Worm (Caenorhabditis elegans) whole organism, L2 larva: ENCODE data around the gene F46F2.3.

Experiments
- F13H6.1 ChIP-seq: sonication (generic microtip); optimal IDR thresholded peaks from 2 replicates; lab custom pipeline; 2016; ENCODE audit warnings: missing genetic modification characterization, missing compliant biosample characterization
- R02D3.7 ChIP-seq: fragments of 150-350 bp; optimal IDR thresholded peaks from 2 replicates; lab custom pipeline; 2014; ENCODE audit warnings: missing biosample characterization, missing genetic modification characterization
- Y55F3AM.14 ChIP-seq: fragments of 200-800 bp; sonication (Bioruptor generic); optimal IDR thresholded peaks from 2 replicates; lab custom pipeline; 2018; ENCODE audit warnings: mild to moderate bottlenecking, missing genetic modification characterization, missing compliant biosample characterization
- ZK546.5 ChIP-seq: sonication (generic microtip); optimal IDR thresholded peaks from 2 replicates; lab custom pipeline; 2017; ENCODE audit warnings: missing biosample characterization, missing genetic modification characterization
- alr-1 ChIP-seq: fragments of 150-350 bp; optimal IDR thresholded peaks from 2 replicates; lab custom pipeline; 2014; ENCODE audit warnings: missing biosample characterization, missing genetic modification characterization
- ceh-16 ChIP-seq: fragments of 150-350 bp; optimal IDR thresholded peaks from 2 replicates; lab custom pipeline; 2014; ENCODE audit warnings: missing biosample characterization, missing genetic modification characterization
- crh-2 ChIP-seq: sonication (generic microtip); optimal IDR thresholded peaks from 2 replicates; lab custom pipeline; 2017; ENCODE audit warnings: missing biosample characterization, missing genetic modification characterization
- dmd-4 ChIP-seq: sonication (generic microtip); optimal IDR thresholded peaks from 2 replicates; lab custom pipeline; 2017; ENCODE audit warnings: missing biosample characterization, missing genetic modification characterization
- fos-1 ChIP-seq: fragments of 150-350 bp; optimal IDR thresholded peaks from 2 replicates; lab custom pipeline; 2014; ENCODE audit warnings: missing biosample characterization, missing genetic modification characterization
- lin-13 ChIP-seq: fragments of 150-350 bp; optimal IDR thresholded peaks from 2 replicates; lab custom pipeline; 2014; ENCODE audit warnings: missing biosample characterization, missing genetic modification reagents, missing genetic modification characterization
- lsy-2 ChIP-seq, 2 experiments: fragments of 150-350 bp in 1 of 2; sonication (generic microtip) in 1 of 2; optimal IDR thresholded peaks; 2 replicates each; lab custom pipeline; 2014 to 2017; ENCODE audit warnings: missing biosample characterization in 2 of 2, missing genetic modification characterization in 2 of 2
- mab-5 ChIP-seq: fragments of 150-350 bp; optimal IDR thresholded peaks from 2 replicates; lab custom pipeline; 2014; ENCODE audit warnings: missing biosample characterization, missing genetic modification characterization
- mdl-1 ChIP-seq, 2 experiments: fragments of 150-350 bp in 1 of 2; sonication (generic microtip) in 1 of 2; optimal IDR thresholded peaks; 2 replicates each; lab custom pipeline; 2017; ENCODE audit warnings: missing biosample characterization in 2 of 2, missing genetic modification characterization in 2 of 2
- nhr-129 ChIP-seq: fragments of 150-350 bp; optimal IDR thresholded peaks from 2 replicates; lab custom pipeline; 2014; ENCODE audit warnings: missing biosample characterization, missing genetic modification characterization
- nhr-21 ChIP-seq: fragments of 150-350 bp; optimal IDR thresholded peaks from 2 replicates; lab custom pipeline; 2014; ENCODE audit warnings: missing biosample characterization, missing genetic modification characterization
- nhr-23 ChIP-seq: fragments of 150-350 bp; optimal IDR thresholded peaks from 2 replicates; lab custom pipeline; 2014; ENCODE audit warnings: missing biosample characterization, missing genetic modification reagents, missing genetic modification characterization
- nhr-237 ChIP-seq: fragments of 150-350 bp; optimal IDR thresholded peaks from 2 replicates; lab custom pipeline; 2014; ENCODE audit warnings: missing biosample characterization, missing genetic modification characterization
- nhr-25 ChIP-seq: fragments of 150-350 bp; sonication (generic microtip); optimal IDR thresholded peaks from 3 replicates; lab custom pipeline; 2014; ENCODE audit warnings: missing biosample characterization, missing genetic modification characterization
- nhr-6 ChIP-seq: fragments of 150-350 bp; optimal IDR thresholded peaks from 2 replicates; lab custom pipeline; 2014; ENCODE audit warnings: missing biosample characterization, missing genetic modification characterization
- skn-1 ChIP-seq: sonication (generic microtip); optimal IDR thresholded peaks from 2 replicates; lab custom pipeline; 2017; ENCODE audit warnings: missing biosample characterization, missing genetic modification characterization
- sma-3 ChIP-seq: sonication (generic microtip); optimal IDR thresholded peaks from 2 replicates; lab custom pipeline; 2016; ENCODE audit warnings: missing genetic modification reagents, missing genetic modification characterization, missing compliant biosample characterization
- sma-9 ChIP-seq, 2 experiments: fragments of 150-350 bp in 1 of 2; sonication (generic microtip) in 1 of 2; optimal IDR thresholded peaks; 2 replicates each; lab custom pipeline; 2014 to 2016; ENCODE audit warnings: missing genetic modification characterization in 2 of 2, mild to moderate bottlenecking in 1 of 2, missing biosample characterization in 1 of 2, missing compliant biosample characterization in 1 of 2, missing genetic modification reagents in 1 of 2, moderate library complexity in 1 of 2
- snpc-4 ChIP-seq: fragments of 150-350 bp; optimal IDR thresholded peaks from 2 replicates; lab custom pipeline; 2014; ENCODE audit warnings: missing biosample characterization, missing genetic modification characterization
- unc-39 ChIP-seq: fragments of 150-350 bp; optimal IDR thresholded peaks from 2 replicates; lab custom pipeline; 2014; ENCODE audit warnings: missing biosample characterization, missing genetic modification characterization
- unc-55 ChIP-seq: fragments of 150-350 bp; sonication (generic microtip); optimal IDR thresholded peaks from 3 replicates; lab custom pipeline; 2014; ENCODE audit warnings: missing biosample characterization, missing genetic modification reagents, missing genetic modification characterization
- zag-1 ChIP-seq: fragments of 150-350 bp; optimal IDR thresholded peaks from 2 replicates; lab custom pipeline; 2014; ENCODE audit warnings: missing biosample characterization, missing genetic modification characterization
- ztf-1 ChIP-seq: fragments of 200-800 bp; sonication (Bioruptor generic); conservative IDR thresholded peaks from 2 replicates; pipeline ENCODE4 v1.3.6; 2022; ENCODE audit warnings: missing genetic modification characterization, missing compliant biosample characterization
- ztf-11 ChIP-seq: sonication (generic microtip); optimal IDR thresholded peaks from 2 replicates; lab custom pipeline; 2017; ENCODE audit warnings: missing biosample characterization, missing genetic modification characterization

Gene F46F2.3

DNA sequence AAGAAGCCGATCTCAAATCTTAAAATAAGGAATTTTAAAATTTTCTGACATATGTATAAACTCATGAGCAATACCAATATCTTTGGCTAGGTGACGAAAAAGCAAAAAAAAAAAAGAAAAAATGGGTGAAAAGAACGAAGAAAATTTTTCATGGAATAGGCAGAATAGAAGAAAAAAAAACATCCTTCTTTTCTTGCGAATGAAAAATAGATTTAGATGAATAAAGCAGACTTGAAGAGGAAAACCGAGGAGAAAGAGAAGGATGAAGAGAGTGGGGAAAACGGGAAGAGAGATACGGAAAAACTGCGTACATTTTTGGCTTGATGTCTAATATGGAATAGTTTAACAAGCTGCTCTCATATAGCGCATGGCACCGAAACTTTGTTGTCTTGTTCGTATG is 28.3 kb downstream of the F46F2.3 start:
- TF ChIP-seq sma-3 (GFP tag; lab: Kevin White, UChicago) (no peak), nhr-25 (tag; lab: Kevin White, UChicago) (no peak), ztf-1 (no peak), unc-55 (GFP tag; lab: Kevin White, UChicago) (peak; percentile 47), mdl-1 (tag; optimal IDR thresholded peaks at IDR 0.05; lab: Kevin White, UChicago) (no peak)

DNA sequence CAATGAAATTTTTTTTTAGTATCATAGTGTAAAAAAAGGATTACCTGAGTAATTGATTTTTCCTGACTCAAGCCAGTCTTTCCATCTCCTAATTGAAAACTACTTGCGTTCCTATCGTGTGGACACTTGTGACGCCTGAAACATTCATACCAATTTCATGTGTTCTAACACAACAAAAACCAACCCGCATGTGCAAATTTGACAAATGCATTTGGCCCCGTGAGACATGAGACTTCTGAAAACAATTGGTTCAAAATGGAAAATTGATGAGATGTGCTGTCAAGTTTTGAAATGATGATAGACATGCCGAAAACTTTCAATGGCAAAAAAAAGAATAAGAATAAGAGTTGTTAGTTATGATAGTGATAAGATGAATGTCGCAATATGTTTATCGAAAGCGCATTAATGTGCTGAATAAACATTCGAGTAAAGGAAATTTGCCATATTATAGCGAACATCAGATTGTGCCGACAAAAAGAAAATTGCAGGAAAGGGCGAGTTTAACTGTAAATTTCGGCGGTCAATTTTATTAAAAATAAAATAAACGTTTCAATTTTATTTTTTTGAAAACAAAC is 29.6 kb downstream of the F46F2.3 start, which contains the start of gene H03A11.2:
TSS of gene H03A11.2 (minus strand) at position 252 of the 575 bp plus-strand sequence.
- TF ChIP-seq fos-1 (peak; percentile 33), F13H6.1 (tag; lab: Kevin White, UChicago) (no peak), skn-1 (tag; lab: Kevin White, UChicago) (no peak), nhr-21 (tag; lab: Kevin White, UChicago) (no peak)

DNA sequence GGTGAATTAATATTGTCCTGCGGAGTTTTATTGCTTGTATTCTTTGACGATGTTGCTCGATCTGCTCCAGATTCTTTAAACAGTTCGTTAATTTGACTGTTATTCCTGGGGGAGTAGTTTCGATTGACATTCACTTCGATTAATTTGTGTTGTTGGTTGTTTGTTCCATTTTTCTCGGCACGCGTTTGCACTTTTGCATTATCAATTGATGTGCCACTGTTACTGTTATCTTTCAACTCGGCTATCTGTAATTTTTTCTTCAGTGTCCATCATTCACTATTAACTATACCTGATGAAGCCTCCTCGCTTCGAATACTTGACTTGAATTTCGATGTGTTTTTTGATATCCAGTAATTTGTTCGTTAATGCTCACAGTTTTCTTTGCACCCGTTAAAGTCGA is 30.9 kb downstream of the F46F2.3 start:
- peak; percentile 47 for TF ChIP-seq fos-1
- TF ChIP-seq unc-39 (tag; lab: Kevin White, UChicago), result no peak

DNA sequence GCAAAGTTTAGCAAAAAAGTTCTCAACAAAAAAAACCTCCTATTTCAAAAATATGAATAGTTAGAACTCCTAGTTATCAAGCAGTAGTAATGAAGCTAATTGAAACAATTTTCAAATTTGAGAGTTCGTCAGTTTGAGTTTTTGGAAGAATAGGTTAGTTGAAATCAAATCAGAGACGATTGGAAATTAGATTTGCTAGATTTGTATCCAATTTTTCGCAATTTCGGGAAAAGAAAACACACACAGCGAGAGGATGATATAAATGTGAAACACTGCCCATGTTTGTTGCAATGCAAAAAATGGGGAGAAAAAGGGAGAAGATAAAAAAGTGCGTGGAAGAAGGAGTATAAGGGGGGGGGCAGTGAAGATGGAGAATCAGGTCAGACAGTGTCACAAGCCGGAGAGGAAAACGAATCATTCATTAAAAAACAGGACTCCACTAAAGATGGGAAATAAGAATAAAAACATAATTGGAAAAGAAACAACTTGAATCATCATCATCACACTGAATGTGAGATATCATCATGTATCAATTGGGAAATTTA is 34.8 kb downstream of the F46F2.3 start:
- TF ChIP-seq sma-9 (GFP tag; optimal IDR thresholded peaks at IDR 0.05; lab: Kevin White, UChicago), result peak; percentile 14
- TF ChIP-seq sma-9 (tag; optimal IDR thresholded peaks at IDR 0.05; lab: Kevin White, UChicago), result no peak
- no peak for TF ChIP-seq mab-5 (tag; lab: Kevin White, UChicago)
- TF ChIP-seq nhr-21 (tag; lab: Kevin White, UChicago), result peak; percentile 42

DNA sequence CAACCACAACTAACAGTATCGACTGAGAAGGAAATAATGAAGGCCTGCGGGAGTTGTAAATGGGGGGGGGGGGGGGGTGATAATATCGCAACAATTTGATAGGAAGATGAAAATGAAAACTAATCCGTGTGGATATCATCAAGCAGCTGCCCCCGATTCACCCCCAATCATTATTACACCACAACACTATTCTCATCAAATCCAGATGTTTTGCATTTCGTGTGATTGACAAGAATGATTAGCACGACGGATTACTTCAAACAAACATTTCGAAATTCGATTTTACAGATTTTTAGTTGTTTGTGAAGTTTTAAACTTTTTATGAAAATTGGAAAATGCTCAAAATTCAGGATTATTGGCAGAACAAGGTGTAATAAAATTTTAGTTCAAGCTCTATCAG is 36.0 kb downstream of the F46F2.3 start:
- TF ChIP-seq sma-9 (GFP tag; optimal IDR thresholded peaks at IDR 0.05; lab: Kevin White, UChicago) (peak; percentile 32), sma-9 (tag; optimal IDR thresholded peaks at IDR 0.05; lab: Kevin White, UChicago) (no peak), ztf-1 (no peak), nhr-21 (tag; lab: Kevin White, UChicago) (no peak), mab-5 (tag; lab: Kevin White, UChicago) (no peak), ZK546.5 (tag; lab: Kevin White, UChicago) (no peak), nhr-237 (tag; lab: Kevin White, UChicago) (no peak), nhr-129 (tag; lab: Kevin White, UChicago) (peak; percentile 28)

DNA sequence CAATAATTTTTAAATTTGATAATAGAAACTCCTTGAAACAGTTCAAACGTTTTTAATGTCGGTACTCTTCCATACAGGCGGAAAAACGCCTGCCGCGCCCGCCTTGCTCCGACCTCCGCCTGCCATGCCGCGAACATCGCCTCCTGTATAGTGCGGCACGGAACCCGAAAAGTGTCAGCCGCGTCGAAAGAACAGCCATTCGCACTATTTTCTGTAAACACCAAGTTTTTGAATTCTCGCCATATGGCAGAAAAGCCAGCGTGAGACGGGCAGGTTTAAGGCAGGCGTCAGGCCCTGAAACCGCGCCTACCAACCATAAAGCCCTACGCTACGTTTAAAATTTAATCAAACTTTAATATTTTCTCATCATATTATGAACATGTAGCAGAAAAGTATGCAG is 37.3 kb downstream of the F46F2.3 start:
- TF ChIP-seq nhr-23 (tag; lab: Kevin White, UChicago) (no peak), lsy-2 (tag; optimal IDR thresholded peaks at IDR 0.05; lab: Kevin White, UChicago) (no peak), F13H6.1 (tag; lab: Kevin White, UChicago) (no peak), snpc-4 (tag; lab: Kevin White, UChicago) (peak; percentile 70), ceh-16 (tag; lab: Kevin White, UChicago) (no peak), fos-1 (no peak)
- TF ChIP-seq, all 48 proteins: peak for 1

DNA sequence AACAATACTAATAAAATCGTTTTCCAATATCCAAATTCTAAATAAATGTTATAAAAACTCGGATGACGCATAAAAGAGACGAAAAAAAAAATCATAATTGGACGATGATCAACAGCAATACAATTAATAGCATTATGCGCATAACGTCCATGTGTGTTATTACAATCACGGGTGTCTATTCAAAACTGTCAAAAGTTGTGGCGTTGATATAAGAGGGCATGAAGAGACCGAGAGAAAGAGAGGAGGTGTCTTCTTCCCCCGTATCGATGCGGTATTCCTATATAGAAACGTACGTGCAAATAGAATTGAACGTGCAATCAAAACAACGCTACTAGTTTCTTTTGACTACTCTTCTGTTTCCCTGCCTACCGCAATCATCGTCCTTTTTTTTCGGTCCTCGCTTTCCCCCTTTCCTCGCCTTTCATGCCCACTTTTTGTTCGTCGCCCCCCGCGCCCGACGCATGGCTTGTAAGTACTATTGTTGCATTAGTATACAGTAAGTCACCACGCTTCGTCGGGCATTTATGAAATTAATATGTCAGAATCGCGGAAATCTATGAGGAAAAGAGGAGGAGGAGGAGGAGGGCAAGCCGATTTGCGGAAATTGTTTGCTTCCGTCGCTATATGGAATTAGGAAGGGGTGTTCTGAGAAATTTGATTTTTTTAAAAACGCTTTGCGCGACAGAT is 38.1 kb downstream of the F46F2.3 start:
- no peak for TF ChIP-seq mdl-1 (tag; optimal IDR thresholded peaks at IDR 0.05; lab: Kevin White, UChicago)
- peak; percentile 14 for TF ChIP-seq nhr-129 (tag; lab: Kevin White, UChicago)
- peak; percentile 41 for TF ChIP-seq fos-1
- TF ChIP-seq F13H6.1 (tag; lab: Kevin White, UChicago), result peak; percentile 23

DNA sequence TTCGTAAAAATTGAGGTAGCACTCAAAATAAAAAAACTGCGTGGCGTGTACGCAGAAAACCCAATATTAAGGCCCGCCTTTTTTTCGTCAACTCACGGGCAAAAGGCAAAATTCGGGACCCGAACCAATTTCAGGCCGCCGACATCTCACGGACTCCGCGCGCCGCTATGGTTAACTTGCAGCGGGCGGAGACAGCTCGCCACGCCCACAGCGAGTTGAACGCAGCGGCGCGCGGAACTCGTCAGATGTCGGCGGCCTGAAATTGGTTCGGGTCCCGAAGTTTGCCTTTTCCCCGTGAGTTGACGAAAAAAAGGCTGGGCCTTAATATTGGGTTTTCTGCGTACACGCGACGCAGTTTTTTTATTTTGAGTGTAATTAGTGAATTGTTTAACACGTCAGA is 39.0 kb downstream of the F46F2.3 start:
- no peak for TF ChIP-seq dmd-4 (tag; lab: Kevin White, UChicago)
- no peak for TF ChIP-seq zag-1 (tag; lab: Kevin White, UChicago)
- TF ChIP-seq sma-3 (GFP tag; lab: Kevin White, UChicago), result no peak
- TF ChIP-seq, all 48 proteins: peak for 0

DNA sequence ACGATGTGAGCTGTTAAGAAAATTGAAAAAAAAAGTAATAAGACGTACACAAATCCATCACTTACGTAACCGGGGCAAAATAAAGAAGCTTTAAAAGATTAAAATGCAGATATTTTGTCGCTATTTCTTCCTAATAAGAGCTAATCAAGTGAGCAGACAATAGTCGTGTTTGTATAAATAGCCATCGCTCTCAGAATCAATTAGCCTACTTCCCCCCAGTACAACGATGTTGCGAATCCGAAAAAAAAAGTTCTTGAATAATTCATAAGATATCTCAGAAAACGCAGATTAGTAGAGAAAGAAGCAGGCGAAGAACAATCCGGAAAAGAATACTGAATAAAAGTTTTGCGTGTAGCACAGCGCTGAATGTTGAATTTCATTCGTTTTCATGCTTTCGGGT is 44.8 kb downstream of the F46F2.3 start:
- TF ChIP-seq R02D3.7 (tag; lab: Kevin White, UChicago) (no peak), ztf-1 (no peak), sma-9 (GFP tag; optimal IDR thresholded peaks at IDR 0.05; lab: Kevin White, UChicago) (peak; percentile 21), sma-9 (tag; optimal IDR thresholded peaks at IDR 0.05; lab: Kevin White, UChicago) (no peak), crh-2 (tag; lab: Kevin White, UChicago) (no peak), alr-1 (tag; lab: Kevin White, UChicago) (no peak), Y55F3AM.14 (GFP tag; lab: Kevin White, UChicago) (no peak), unc-55 (GFP tag; lab: Kevin White, UChicago) (peak; percentile 1), lin-13 (GFP tag; lab: Kevin White, UChicago) (no peak), ztf-11 (tag; lab: Kevin White, UChicago) (no peak), nhr-23 (tag; lab: Kevin White, UChicago) (no peak), ZK546.5 (tag; lab: Kevin White, UChicago) (no peak), nhr-6 (tag; lab: Kevin White, UChicago) (no peak), nhr-25 (tag; lab: Kevin White, UChicago) (no peak)
